Worm (Caenorhabditis elegans) whole organism, L2 larva: ENCODE results near the gene W02H3.1.

Source experiments
- lin-13 ChIP-seq: fragments of 150-350 bp; optimal IDR thresholded peaks from 2 replicates; lab custom pipeline; 2014; ENCODE audit warnings: missing biosample characterization, missing genetic modification reagents, missing genetic modification characterization
- peb-1 ChIP-seq: fragments of 150-350 bp; optimal IDR thresholded peaks from 2 replicates; lab custom pipeline; 2014; ENCODE audit warnings: missing biosample characterization, missing genetic modification characterization
- sma-3 ChIP-seq: sonication (generic microtip); optimal IDR thresholded peaks from 2 replicates; lab custom pipeline; 2016; ENCODE audit warnings: missing genetic modification reagents, missing genetic modification characterization, missing compliant biosample characterization

DNA sequence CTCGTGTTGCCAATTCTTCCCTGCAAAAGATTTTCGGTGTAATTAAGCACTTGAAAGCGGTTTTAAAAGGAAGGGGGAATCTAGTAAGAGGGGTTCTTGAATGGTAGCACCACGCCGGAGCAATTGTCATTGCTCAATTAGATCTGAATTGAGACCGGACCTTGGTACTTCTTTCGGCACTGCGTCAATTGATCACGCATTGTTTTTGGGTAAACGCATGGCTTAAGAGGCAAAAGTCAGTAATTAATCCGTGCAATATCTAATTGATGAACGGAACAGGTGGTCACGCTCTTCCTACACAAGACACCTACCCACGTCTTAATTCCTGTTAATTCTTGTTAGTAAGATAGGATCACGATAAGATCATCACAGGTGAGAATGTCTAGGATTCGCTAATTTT lies 18.7 kb upstream of the W02H3.1 start:
- TF ChIP-seq peb-1: no peak
- no peak for TF ChIP-seq sma-3 (GFP tag; lab: Kevin White, UChicago)
- TF ChIP-seq lin-13 (GFP tag; lab: Kevin White, UChicago): no peak
